Fruit fly (Drosophila melanogaster) whole organism, embryonic: ENCODE results near the gene ghi.
A peak's percentile ranks its signal among the peaks of the same experiment; 100 is the strongest.

Experiments used
- BEAF-32 ChIP-seq: fragments of 200-800 bp; sonication (Bioruptor generic); optimal IDR thresholded peaks from 3 replicates; lab custom pipeline; 2017; ENCODE audit warnings: missing biosample characterization, missing genetic modification characterization, mild to moderate bottlenecking, moderate library complexity, missing genetic modification reagents
- CG30403 ChIP-seq: fragments of 200-800 bp; sonication (Bioruptor generic); optimal IDR thresholded peaks from 3 replicates; lab custom pipeline; 2016; ENCODE audit warnings: missing biosample characterization, missing genetic modification characterization
- CG4424 ChIP-seq: fragments of 200-800 bp; sonication (Bioruptor generic); optimal IDR thresholded peaks from 3 replicates; lab custom pipeline; 2016; ENCODE audit warnings: missing biosample characterization, missing genetic modification characterization
- CG4617 ChIP-seq: fragments of 200-800 bp; sonication (Bioruptor generic); optimal IDR thresholded peaks from 3 replicates; lab custom pipeline; 2016; ENCODE audit warnings: missing biosample characterization, missing genetic modification characterization, borderline replicate concordance
- CG8089 ChIP-seq: fragments of 200-800 bp; sonication (Bioruptor generic); optimal IDR thresholded peaks from 3 replicates; lab custom pipeline; 2016; ENCODE audit warnings: missing biosample characterization, missing genetic modification characterization
- Dek ChIP-seq: fragments of 200-800 bp; sonication (Bioruptor generic); optimal IDR thresholded peaks from 3 replicates; lab custom pipeline; 2019; ENCODE audit warnings: missing biosample characterization, mild to moderate bottlenecking, missing genetic modification characterization, moderate library complexity
- E2f1 ChIP-seq: fragments of 200-800 bp; sonication (Bioruptor generic); IDR thresholded peaks from 2 replicates; pipeline ENCODE4 v1.3.6; 2022; ENCODE audit warnings: missing biosample characterization, missing genetic modification characterization
- Ets65A ChIP-seq: fragments of 200-800 bp; sonication (Bioruptor generic); peaks from one replicate; lab custom pipeline; 2016; ENCODE audit warnings: missing biosample characterization, missing genetic modification characterization
- Med ChIP-seq: fragments of 200-800 bp; sonication (Bioruptor generic); peaks from one replicate; lab custom pipeline; 2016; ENCODE audit warnings: missing biosample characterization, missing genetic modification characterization, mild to moderate bottlenecking, inconsistent platforms, moderate library complexity
- Opbp ChIP-seq: fragments of 200-800 bp; sonication (Bioruptor generic); IDR thresholded peaks from 3 replicates; pipeline ENCODE4 v1.3.6; 2022; ENCODE audit warnings: missing biosample characterization, missing genetic modification characterization; ENCODE audit not compliant: partially characterized antibody
- fd3F ChIP-seq: fragments of 200-800 bp; sonication (Bioruptor generic); optimal IDR thresholded peaks from 2 replicates; lab custom pipeline; 2018; ENCODE audit warnings: missing biosample characterization, mild to moderate bottlenecking, missing genetic modification characterization, moderate library complexity
- nau ChIP-seq: fragments of 200-800 bp; sonication (Bioruptor generic); optimal IDR thresholded peaks from 3 replicates; lab custom pipeline; 2017; ENCODE audit warnings: missing biosample characterization, mild to moderate bottlenecking, missing genetic modification characterization, missing genetic modification reagents
- nerfin-1 ChIP-seq: fragments of 200-800 bp; sonication (Bioruptor generic); optimal IDR thresholded peaks from 3 replicates; lab custom pipeline; 2019; ENCODE audit warnings: missing biosample characterization, mild to moderate bottlenecking, missing genetic modification characterization, moderate library complexity
- sens ChIP-seq: fragments of 200-800 bp; sonication (Bioruptor generic); peaks from one replicate; lab custom pipeline; 2016; ENCODE audit warnings: missing biosample characterization, missing genetic modification characterization
- seq ChIP-seq: fragments of 200-800 bp; sonication (Bioruptor generic); IDR thresholded peaks from 2 replicates; pipeline ENCODE4 v1.3.6; 2022; ENCODE audit warnings: missing biosample characterization, missing genetic modification characterization
- sim ChIP-seq: fragments of 200-800 bp; sonication (Bioruptor generic); IDR thresholded peaks from 2 replicates; pipeline ENCODE4 v1.3.6; 2022; ENCODE audit warnings: missing biosample characterization, missing genetic modification characterization
- so ChIP-seq: fragments of 200-800 bp; sonication (Bioruptor generic); IDR thresholded peaks from 3 replicates; pipeline ENCODE4 v1.3.6; 2022; ENCODE audit warnings: missing biosample characterization, missing genetic modification characterization
- sqz ChIP-seq: fragments of 200-800 bp; sonication (Bioruptor generic); optimal IDR thresholded peaks from 3 replicates; lab custom pipeline; 2018; ENCODE audit warnings: missing biosample characterization, mild to moderate bottlenecking, missing genetic modification characterization
- tap ChIP-seq: fragments of 200-800 bp; optimal IDR thresholded peaks from 3 replicates; lab custom pipeline; 2019; ENCODE audit warnings: missing biosample characterization, mild to moderate bottlenecking, missing genetic modification characterization, moderate library complexity

Gene ghi

dm6 chr3L:9501298-9501697 is 49.6 kb downstream of the ghi start (continued):
- TF ChIP-seq sqz (GFP tag; lab: Kevin White, UChicago) (peak; percentile 59), Dek (tag; lab: Kevin White, UChicago) (no peak)

dm6 chr3L:9502294-9502693 is 50.6 kb downstream of the ghi start:
- TF ChIP-seq tap (no peak), Med (peak; percentile 73), CG8089 (GFP tag; lab: Kevin White, UChicago) (no peak), sim (GFP tag; lab: Robert Waterston, UW) (no peak), CG4424 (GFP tag; lab: Kevin White, UChicago) (no peak), Ets65A (no peak), E2f1 (GFP tag; lab: Robert Waterston, UW) (no peak), CG4617 (GFP tag; lab: Kevin White, UChicago) (no peak), seq (GFP tag; lab: Robert Waterston, UW) (no peak), so (GFP tag; lab: Robert Waterston, UW) (no peak), CG30403 (GFP tag; lab: Kevin White, UChicago) (no peak), BEAF-32 (GFP tag; lab: Kevin White, UChicago) (no peak), sens (peak; percentile 72), fd3F (GFP tag; lab: Kevin White, UChicago) (no peak), Opbp (GFP tag; lab: Robert Waterston, UW) (no peak), nau (GFP tag; lab: Kevin White, UChicago) (peak; percentile 28), nerfin-1 (tag; lab: Kevin White, UChicago) (no peak)
